Worm (Caenorhabditis elegans): ENCODE results near the gene sru-12.
A peak's percentile ranks its signal among the peaks of the same experiment; 100 is the strongest.
"Not testable (repeated sequence)": the region's sequence is repeated elsewhere in the genome, so short reads cannot be mapped to it uniquely, and the experiment has no call there.

sru-12 gene

DNA sequence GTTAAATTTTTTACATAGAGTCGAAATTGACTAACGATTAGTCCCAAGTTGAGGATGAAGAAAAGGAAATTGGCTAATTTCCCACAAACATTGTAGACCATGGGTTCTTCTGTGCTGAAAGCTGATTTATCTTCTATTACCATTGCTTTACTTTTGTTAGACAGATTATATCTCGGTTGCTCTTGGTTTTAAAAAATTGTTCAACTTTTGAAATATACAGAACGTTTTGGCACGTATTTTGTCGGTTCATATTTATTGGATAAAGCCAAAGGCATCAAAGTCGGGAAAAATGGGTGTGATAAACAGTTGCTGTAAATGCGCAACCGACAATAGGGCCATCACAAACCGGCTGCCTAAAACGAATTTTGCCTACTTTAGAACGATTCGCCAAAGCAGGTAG lies 8.6 kb downstream of the sru-12 start, which contains the start of gene tsp-5:
tsp-5 (minus strand) TSS at position 101 of the 400 bp plus-strand sequence.
- TF ChIP-seq nhr-28 (tag; optimal IDR thresholded peaks at IDR 0.05), result no peak
- no peak for TF ChIP-seq ztf-11 (tag; optimal IDR thresholded peaks at IDR 0.05)
- no peak for TF ChIP-seq egl-27 (tag; optimal IDR thresholded peaks at IDR 0.05)
- no peak for TF ChIP-seq ceh-16 (tag; optimal IDR thresholded peaks at IDR 0.05)
- no peak for TF ChIP-seq lsy-12 (tag; optimal IDR thresholded peaks at IDR 0.05)
- TF ChIP-seq nhr-237 (tag; optimal IDR thresholded peaks at IDR 0.05), result no peak
- TF ChIP-seq pha-4 (tag; optimal IDR thresholded peaks at IDR 0.05), result no peak

ce11 chrIV:13593351-13593750 lies 10.3 kb downstream of the sru-12 start, which contains the start of gene Y45F10B.3:
Gene Y45F10B.3 (plus strand): TSS chrIV:13593651.
- TF ChIP-seq ceh-9 (tag; optimal IDR thresholded peaks at IDR 0.05), result no peak
- TF ChIP-seq ceh-82 (tag; optimal IDR thresholded peaks at IDR 0.05), result no peak
- TF ChIP-seq zag-1 (tag; optimal IDR thresholded peaks at IDR 0.05), result no peak
- no peak for TF ChIP-seq elt-1 (tag; optimal IDR thresholded peaks at IDR 0.05)
- TF ChIP-seq nhr-11 (tag; optimal IDR thresholded peaks at IDR 0.05), result no peak
- TF ChIP-seq nhr-25 (tag; optimal IDR thresholded peaks at IDR 0.05), result no peak
- TF ChIP-seq ceh-28 (tag; optimal IDR thresholded peaks at IDR 0.05), result no peak
- no peak for TF ChIP-seq nhr-77 (tag; optimal IDR thresholded peaks at IDR 0.05)
- no peak for TF ChIP-seq lin-39 (tag; optimal IDR thresholded peaks at IDR 0.05)
- TF ChIP-seq egl-5 (tag; optimal IDR thresholded peaks at IDR 0.05), result no peak
- no peak for TF ChIP-seq skn-1 (tag; optimal IDR thresholded peaks at IDR 0.05)
- no peak for TF ChIP-seq nhr-12 (tag; optimal IDR thresholded peaks at IDR 0.05)
- no peak for TF ChIP-seq elt-2 (tag; optimal IDR thresholded peaks at IDR 0.05)
- TF ChIP-seq eor-1 (tag; optimal IDR thresholded peaks at IDR 0.05), result no peak
- TF ChIP-seq ZK546.5 (tag; optimal IDR thresholded peaks at IDR 0.05), result no peak
- TF ChIP-seq snpc-4 (tag; optimal IDR thresholded peaks at IDR 0.05), result no peak
- TF ChIP-seq tbx-2 (tag; optimal IDR thresholded peaks at IDR 0.05), result no peak
- no peak for TF ChIP-seq unc-62 (GFP tag; optimal IDR thresholded peaks at IDR 0.05)

- TF ChIP-seq skn-1 (tag; optimal IDR thresholded peaks at IDR 0.05); unc-62 (GFP tag; optimal IDR thresholded peaks at IDR 0.05); sea-2 (GFP tag; optimal IDR thresholded peaks at IDR 0.05): not testable (repeated sequence)
Observed at ce11 chrIV:13597813-13598212, 14.8 kb downstream of the sru-12 start, which contains the start of gene Y45F10B.9. Gene Y45F10B.9 (minus strand): TSS chrIV:13597913.

ce11 chrIV:13600643-13601042 lies 17.6 kb downstream of the sru-12 start:
- no peak for TF ChIP-seq nhr-12 (tag; optimal IDR thresholded peaks at IDR 0.05)
- peak; percentile 70 for TF ChIP-seq snpc-4 (tag; optimal IDR thresholded peaks at IDR 0.05)

DNA sequence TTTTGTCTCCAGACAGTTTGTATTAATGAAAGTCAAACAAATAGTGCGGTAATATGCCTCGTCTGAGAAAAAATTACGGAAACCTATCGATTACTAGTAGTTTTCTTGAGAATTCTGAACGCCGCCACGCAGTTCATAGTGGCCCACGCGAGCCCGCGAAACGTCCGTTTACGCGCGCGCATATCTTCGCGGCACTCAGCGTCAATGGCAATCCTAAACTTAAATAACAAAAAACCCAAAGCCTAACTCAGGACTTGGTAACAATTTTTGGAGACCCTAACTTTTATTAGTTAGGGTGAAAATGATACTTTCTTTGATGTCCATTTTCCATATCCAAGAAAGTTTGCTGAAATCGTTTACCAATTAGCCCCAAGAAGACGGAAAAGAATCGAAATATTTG lies 18.4 kb downstream of the sru-12 start:
- TF ChIP-seq egl-5 (tag; optimal IDR thresholded peaks at IDR 0.05) (no peak), snpc-4 (tag; optimal IDR thresholded peaks at IDR 0.05) (peak; percentile 40), nfya-1 (tag; optimal IDR thresholded peaks at IDR 0.05; ENCODE audit: insufficient read depth) (no peak)

DNA sequence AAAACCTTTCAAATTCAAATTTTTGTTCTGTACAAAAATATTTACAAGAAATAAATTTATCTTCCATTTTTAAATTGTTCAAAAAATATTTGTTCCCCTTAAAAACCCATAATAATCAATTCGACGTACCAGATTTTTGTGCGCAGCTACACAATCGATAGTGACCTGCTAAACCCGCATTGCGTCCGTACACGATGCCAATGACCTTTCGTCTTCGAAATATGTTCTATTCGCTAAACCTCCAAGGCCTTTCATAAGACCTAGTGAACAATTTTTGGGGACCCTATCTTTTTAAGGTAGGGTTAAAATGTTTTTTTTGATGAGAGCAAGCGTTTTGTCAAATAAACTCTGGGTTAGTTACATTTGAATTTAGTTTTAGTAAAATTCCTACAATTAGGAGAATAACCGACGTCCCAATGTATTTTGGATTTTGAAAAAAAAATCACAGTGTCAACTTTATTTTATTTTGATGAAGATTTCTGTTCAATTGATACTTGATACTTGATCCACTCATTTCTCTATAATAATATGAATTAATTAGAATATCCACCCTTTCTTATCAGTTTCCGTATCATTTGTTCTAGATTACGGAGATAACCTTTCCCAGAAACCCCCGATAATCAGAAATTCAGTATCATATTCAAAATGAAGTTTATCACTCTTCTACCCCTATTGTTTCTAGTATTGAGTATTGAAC lies 19.1 kb downstream of the sru-12 start, which contains the start of gene Y45F10B.59:
Y45F10B.59 (plus strand) TSS at position 647 of the 697 bp plus-strand sequence.
- TF ChIP-seq snpc-4 (tag; optimal IDR thresholded peaks at IDR 0.05), result peak; percentile 6
- TF ChIP-seq ceh-28 (tag; optimal IDR thresholded peaks at IDR 0.05), result no peak
- no peak for TF ChIP-seq nhr-67 (tag; optimal IDR thresholded peaks at IDR 0.05)

DNA sequence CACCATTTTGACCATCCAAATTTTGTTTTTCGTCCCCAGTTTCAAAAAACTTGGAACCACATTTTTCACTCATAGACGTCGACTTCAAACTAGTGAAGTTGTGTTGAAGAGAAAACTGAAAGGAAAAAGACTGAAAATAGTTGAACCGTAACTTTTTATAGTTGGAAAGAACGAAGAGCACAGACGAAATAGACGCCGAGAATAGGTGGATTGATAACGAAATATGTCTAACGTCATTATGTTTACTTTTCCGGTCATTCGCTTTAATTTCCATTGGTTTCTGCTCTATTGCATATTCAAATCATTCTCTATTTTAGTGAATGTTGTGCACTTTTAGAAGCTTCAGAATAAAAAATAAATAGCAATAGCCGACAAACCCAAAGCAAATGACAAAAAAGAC lies 26.7 kb downstream of the sru-12 start, which contains the start of gene C08F11.13:
C08F11.13 (minus strand) TSS at position 138 of the 400 bp plus-strand sequence.
- TF ChIP-seq elt-3 (tag; optimal IDR thresholded peaks at IDR 0.05), result no peak
- peak; percentile 69 for TF ChIP-seq elt-2 (tag; optimal IDR thresholded peaks at IDR 0.05)
- TF ChIP-seq pha-4 (tag; optimal IDR thresholded peaks at IDR 0.05), result peak; percentile 60
- no peak for TF ChIP-seq egl-27 (tag; optimal IDR thresholded peaks at IDR 0.05)
- TF ChIP-seq mdl-1 (tag; optimal IDR thresholded peaks at IDR 0.05), result no peak
- TF ChIP-seq jun-1 (tag; optimal IDR thresholded peaks at IDR 0.05), result peak; percentile 0
- TF ChIP-seq ztf-4 (tag; optimal IDR thresholded peaks at IDR 0.05), result no peak
- no peak for TF ChIP-seq skn-1 (tag; optimal IDR thresholded peaks at IDR 0.05)
- TF ChIP-seq pqm-1 (tag; optimal IDR thresholded peaks at IDR 0.05), result peak; percentile 82
- TF ChIP-seq nhr-11 (tag; optimal IDR thresholded peaks at IDR 0.05), result no peak
- no peak for TF ChIP-seq elt-1 (tag; optimal IDR thresholded peaks at IDR 0.05)

All from whole organism, L3 larva.